Fruit fly (Drosophila melanogaster) whole organism, embryonic: ENCODE results near the gene CG11396.

Experiments used
- B-H1 ChIP-seq: fragments of 200-800 bp; sonication (Bioruptor generic); IDR thresholded peaks from 3 replicates; pipeline ENCODE4 v1.3.6; 2022; ENCODE audit warnings: missing biosample characterization, missing genetic modification characterization
- B-H2 ChIP-seq: fragments of 200-800 bp; sonication (Bioruptor generic); optimal IDR thresholded peaks from 2 replicates; lab custom pipeline; 2018; ENCODE audit warnings: missing biosample characterization, mild to moderate bottlenecking, missing genetic modification characterization
- C15 ChIP-seq: fragments of 200-800 bp; sonication (Bioruptor generic); IDR thresholded peaks from 3 replicates; pipeline ENCODE4 v1.3.6; 2022; ENCODE audit warnings: missing biosample characterization, missing genetic modification characterization
- CG10209 ChIP-seq: fragments of 200-800 bp; sonication (Bioruptor generic); optimal IDR thresholded peaks from 3 replicates; lab custom pipeline; 2017; ENCODE audit warnings: missing biosample characterization, mild to moderate bottlenecking, missing genetic modification characterization, missing genetic modification reagents
- CG11247 ChIP-seq: fragments of 200-800 bp; sonication (Bioruptor generic); IDR thresholded peaks from 2 replicates; pipeline ENCODE4 v1.3.6; 2022; ENCODE audit warnings: missing biosample characterization, missing genetic modification characterization
- CG12155 ChIP-seq: fragments of 200-800 bp; sonication (Bioruptor generic); optimal IDR thresholded peaks from 3 replicates; lab custom pipeline; 2016; ENCODE audit warnings: missing biosample characterization, missing genetic modification characterization
- CG14710 ChIP-seq: fragments of 200-800 bp; sonication (Bioruptor generic); optimal IDR thresholded peaks from 3 replicates; lab custom pipeline; 2019; ENCODE audit warnings: missing biosample characterization, mild to moderate bottlenecking, missing genetic modification characterization, moderate library complexity
- CG14860 ChIP-seq: fragments of 200-800 bp; sonication (Bioruptor generic); IDR thresholded peaks from 3 replicates; pipeline ENCODE4 v1.3.6; 2022; ENCODE audit warnings: missing biosample characterization, missing genetic modification characterization; ENCODE audit not compliant: partially characterized antibody
- CG17186 ChIP-seq: fragments of 200-800 bp; sonication (Bioruptor generic); optimal IDR thresholded peaks from 3 replicates; lab custom pipeline; 2017; ENCODE audit warnings: missing biosample characterization, missing genetic modification reagents, missing genetic modification characterization
- CG17612 ChIP-seq: fragments of 200-800 bp; sonication (Bioruptor generic); IDR thresholded peaks from 2 replicates; pipeline ENCODE4 v1.3.6; 2022; ENCODE audit warnings: missing biosample characterization, missing genetic modification characterization
- CG17912 ChIP-seq: fragments of 200-800 bp; sonication (Bioruptor generic); optimal IDR thresholded peaks from 2 replicates; lab custom pipeline; 2018; ENCODE audit warnings: missing biosample characterization, mild to moderate bottlenecking, missing genetic modification characterization
- CG2202 ChIP-seq: fragments of 200-800 bp; sonication (Bioruptor generic); optimal IDR thresholded peaks from 2 replicates; lab custom pipeline; 2018; ENCODE audit warnings: missing biosample characterization, mild to moderate bottlenecking, missing genetic modification characterization
- CG2678 ChIP-seq: fragments of 200-800 bp; sonication (Bioruptor generic); optimal IDR thresholded peaks from 3 replicates; lab custom pipeline; 2019; ENCODE audit warnings: missing biosample characterization, mild to moderate bottlenecking, missing genetic modification characterization, moderate library complexity
- CG2712 ChIP-seq: fragments of 200-800 bp; optimal IDR thresholded peaks from 3 replicates; lab custom pipeline; 2019; ENCODE audit warnings: missing biosample characterization, mild to moderate bottlenecking, missing genetic modification characterization, moderate library complexity
- CG30020 ChIP-seq: fragments of 200-800 bp; optimal IDR thresholded peaks from 2 replicates; lab custom pipeline; 2019; ENCODE audit warnings: missing biosample characterization, mild to moderate bottlenecking, missing genetic modification characterization, moderate library complexity
- CG4404 ChIP-seq: fragments of 200-800 bp; sonication (Bioruptor generic); IDR thresholded peaks from 2 replicates; pipeline ENCODE4 v1.3.6; 2022; ENCODE audit warnings: missing biosample characterization, missing genetic modification characterization
- CG4424 ChIP-seq: fragments of 200-800 bp; sonication (Bioruptor generic); optimal IDR thresholded peaks from 3 replicates; lab custom pipeline; 2016; ENCODE audit warnings: missing biosample characterization, missing genetic modification characterization
- CG6654 ChIP-seq: fragments of 200-800 bp; sonication (Bioruptor generic); optimal IDR thresholded peaks from 2 replicates; lab custom pipeline; 2017; ENCODE audit warnings: missing biosample characterization, mild to moderate bottlenecking, missing genetic modification characterization
- CG7786 ChIP-seq: fragments of 200-800 bp; sonication (Bioruptor generic); optimal IDR thresholded peaks from 2 replicates; lab custom pipeline; 2016; ENCODE audit warnings: missing biosample characterization, missing genetic modification characterization
- CG7928 ChIP-seq: fragments of 200-800 bp; sonication (Bioruptor generic); optimal IDR thresholded peaks from 2 replicates; lab custom pipeline; 2017; ENCODE audit warnings: missing biosample characterization, mild to moderate bottlenecking, missing genetic modification characterization
- CG8359 ChIP-seq: fragments of 200-800 bp; sonication (Bioruptor generic); optimal IDR thresholded peaks from 2 replicates; lab custom pipeline; 2017; ENCODE audit warnings: missing biosample characterization, mild to moderate bottlenecking, missing genetic modification characterization, borderline replicate concordance
- CG9215 ChIP-seq: fragments of 200-800 bp; sonication (Bioruptor generic); IDR thresholded peaks from 2 replicates; pipeline ENCODE4 v1.3.6; 2022; ENCODE audit warnings: missing biosample characterization, missing genetic modification characterization
- Hmx ChIP-seq: fragments of 200-800 bp; sonication (Bioruptor generic); optimal IDR thresholded peaks from 2 replicates; lab custom pipeline; 2016; ENCODE audit warnings: missing biosample characterization, missing genetic modification characterization
- Mrtf ChIP-seq: fragments of 200-800 bp; sonication (Bioruptor generic); IDR thresholded peaks from 3 replicates; pipeline ENCODE4 v1.3.6; 2022; ENCODE audit warnings: missing biosample characterization, missing genetic modification characterization
- NC2α ChIP-seq: fragments of 200-800 bp; sonication (Bioruptor generic); optimal IDR thresholded peaks from 2 replicates; lab custom pipeline; 2016; ENCODE audit warnings: missing biosample characterization, missing genetic modification characterization
- NFAT ChIP-seq: fragments of 200-800 bp; sonication (Bioruptor generic); IDR thresholded peaks from 2 replicates; pipeline ENCODE4 v1.3.6; 2022; ENCODE audit warnings: missing biosample characterization, missing genetic modification characterization
- Oaz ChIP-seq: fragments of 200-800 bp; sonication (Bioruptor generic); IDR thresholded peaks from 2 replicates; pipeline ENCODE4 v1.3.6; 2022; ENCODE audit warnings: missing biosample characterization, missing genetic modification characterization
- Sox100B ChIP-seq: fragments of 200-800 bp; sonication (Bioruptor generic); optimal IDR thresholded peaks from 3 replicates; lab custom pipeline; 2018; ENCODE audit warnings: missing biosample characterization, mild to moderate bottlenecking, missing genetic modification characterization
- Sry-β ChIP-seq: fragments of 200-800 bp; sonication (Bioruptor generic); optimal IDR thresholded peaks from 2 replicates; lab custom pipeline; 2018; ENCODE audit warnings: missing biosample characterization, mild to moderate bottlenecking, missing genetic modification characterization, moderate library complexity
- TFAM ChIP-seq: fragments of 200-800 bp; sonication (Bioruptor generic); optimal IDR thresholded peaks from 2 replicates; lab custom pipeline; 2017; ENCODE audit warnings: missing biosample characterization, missing genetic modification characterization, inconsistent platforms
- Taf1 ChIP-seq: fragments of 200-800 bp; sonication (Bioruptor generic); IDR thresholded peaks from 2 replicates; pipeline ENCODE4 v1.3.6; 2022; ENCODE audit warnings: missing biosample characterization, missing genetic modification characterization
- Vsx1 ChIP-seq: fragments of 200-800 bp; sonication (Bioruptor generic); optimal IDR thresholded peaks from 2 replicates; lab custom pipeline; 2017; ENCODE audit warnings: missing biosample characterization, mild to moderate bottlenecking, missing genetic modification characterization, missing genetic modification reagents
- ase ChIP-seq: fragments of 200-800 bp; sonication (Bioruptor generic); IDR thresholded peaks from 3 replicates; pipeline ENCODE4 v1.3.6; 2022; ENCODE audit warnings: missing biosample characterization, missing genetic modification characterization
- az2 ChIP-seq: fragments of 200-800 bp; sonication (Bioruptor generic); optimal IDR thresholded peaks from 3 replicates; lab custom pipeline; 2016; ENCODE audit warnings: missing biosample characterization, missing genetic modification characterization
- dmrt11E ChIP-seq: fragments of 200-800 bp; sonication (Bioruptor generic); optimal IDR thresholded peaks from 3 replicates; lab custom pipeline; 2018; ENCODE audit warnings: missing biosample characterization, mild to moderate bottlenecking, missing genetic modification characterization, moderate library complexity
- dmrt99B ChIP-seq: fragments of 200-800 bp; sonication (Bioruptor generic); optimal IDR thresholded peaks from 2 replicates; lab custom pipeline; 2018; ENCODE audit warnings: missing biosample characterization, mild to moderate bottlenecking, missing genetic modification characterization, moderate library complexity
- ems ChIP-seq: fragments of 200-800 bp; sonication (Bioruptor generic); optimal IDR thresholded peaks from 3 replicates; lab custom pipeline; 2016; ENCODE audit warnings: missing biosample characterization, missing genetic modification characterization
- ftz-f1 ChIP-seq: fragments of 200-800 bp; sonication (Bioruptor generic); optimal IDR thresholded peaks from 2 replicates; lab custom pipeline; 2016; ENCODE audit warnings: missing biosample characterization, missing genetic modification characterization
- grn ChIP-seq: fragments of 200-800 bp; sonication (Bioruptor generic); optimal IDR thresholded peaks from 3 replicates; lab custom pipeline; 2017; ENCODE audit warnings: missing biosample characterization, missing genetic modification characterization
- gsb-n ChIP-seq: fragments of 200-800 bp; sonication (Bioruptor generic); optimal IDR thresholded peaks from 3 replicates; lab custom pipeline; 2018; ENCODE audit warnings: missing biosample characterization, mild to moderate bottlenecking, missing genetic modification characterization
- ind ChIP-seq: fragments of 200-800 bp; sonication (Bioruptor generic); optimal IDR thresholded peaks from 3 replicates; lab custom pipeline; 2016; ENCODE audit warnings: missing biosample characterization, missing genetic modification characterization
- nau ChIP-seq: fragments of 200-800 bp; sonication (Bioruptor generic); optimal IDR thresholded peaks from 3 replicates; lab custom pipeline; 2017; ENCODE audit warnings: missing biosample characterization, mild to moderate bottlenecking, missing genetic modification characterization, missing genetic modification reagents
- nerfin-2 ChIP-seq: fragments of 200-800 bp; sonication (Bioruptor generic); IDR thresholded peaks from 2 replicates; pipeline ENCODE4 v1.3.6; 2022; ENCODE audit warnings: missing biosample characterization, missing genetic modification characterization; ENCODE audit not compliant: partially characterized antibody
- nmo ChIP-seq: fragments of 200-800 bp; sonication (Bioruptor generic); optimal IDR thresholded peaks from 2 replicates; lab custom pipeline; 2018; ENCODE audit warnings: missing biosample characterization, mild to moderate bottlenecking, missing genetic modification characterization, moderate library complexity
- pfk ChIP-seq: fragments of 200-800 bp; sonication (Bioruptor generic); optimal IDR thresholded peaks from 2 replicates; lab custom pipeline; 2018; ENCODE audit warnings: missing biosample characterization, mild to moderate bottlenecking, missing genetic modification characterization, moderate library complexity
- pum ChIP-seq: fragments of 200-800 bp; sonication (Bioruptor generic); optimal IDR thresholded peaks from 2 replicates; lab custom pipeline; 2016; ENCODE audit warnings: missing biosample characterization, missing genetic modification characterization
- sna ChIP-seq: fragments of 200-800 bp; sonication (Bioruptor generic); IDR thresholded peaks from 2 replicates; pipeline ENCODE4 v1.3.6; 2022; ENCODE audit warnings: missing biosample characterization, missing genetic modification characterization; ENCODE audit not compliant: partially characterized antibody
- so ChIP-seq: fragments of 200-800 bp; sonication (Bioruptor generic); IDR thresholded peaks from 3 replicates; pipeline ENCODE4 v1.3.6; 2022; ENCODE audit warnings: missing biosample characterization, missing genetic modification characterization
- trem ChIP-seq: fragments of 200-800 bp; optimal IDR thresholded peaks from 3 replicates; lab custom pipeline; 2019; ENCODE audit warnings: missing biosample characterization, mild to moderate bottlenecking, missing genetic modification characterization, moderate library complexity

Gene CG11396

DNA sequence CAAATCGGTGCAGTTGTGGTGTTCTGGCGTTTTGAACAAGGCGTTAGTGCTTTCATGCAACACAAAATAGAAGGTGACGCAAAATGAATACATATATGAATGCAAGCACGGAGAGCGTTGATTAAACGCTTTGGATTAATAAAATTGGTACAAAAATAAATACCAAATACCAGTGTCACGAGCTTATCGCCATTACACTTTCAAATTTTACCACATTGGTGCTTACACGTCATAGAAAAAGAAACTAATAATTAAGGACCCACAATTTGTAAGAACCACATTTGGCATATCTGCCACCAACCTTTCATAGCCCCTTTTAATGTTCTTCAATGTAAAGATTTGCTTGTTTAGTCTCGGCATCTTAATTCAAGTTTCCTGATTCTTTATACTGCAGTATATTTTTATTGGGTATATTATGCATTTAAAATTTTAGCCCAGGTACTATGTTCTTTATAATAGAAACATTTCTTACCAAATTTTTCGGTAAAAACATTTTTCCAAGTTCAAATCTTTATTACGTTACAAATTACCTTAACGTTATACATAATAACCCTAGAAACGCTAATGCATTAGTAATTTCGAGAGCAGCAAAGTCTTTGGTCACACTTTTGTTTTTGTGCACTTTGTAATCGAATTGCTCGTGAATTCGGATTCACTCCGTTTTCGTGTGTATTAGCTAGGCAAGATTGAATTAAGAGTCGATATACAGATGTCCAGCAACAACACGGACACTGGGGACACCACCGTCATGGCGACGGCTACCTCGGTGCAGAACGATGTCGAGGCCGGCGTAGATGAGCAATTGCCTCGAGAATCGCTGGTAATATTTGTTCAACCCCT, 9.5 kb downstream of the CG11396 start, which contains the start of the genes Pex16 and Pex14 (continued):
- TF ChIP-seq B-H1 (peak; percentile 64; the same call in 2 of the 3 replicates), CG12155 (GFP tag; lab: Kevin White, UChicago) (peak; percentile 74), CG7928 (GFP tag; lab: Kevin White, UChicago) (no peak), CG4424 (GFP tag; lab: Kevin White, UChicago) (peak; percentile 71), Taf1 (GFP tag; lab: Robert Waterston, UW) (peak; percentile 19; the same call in 1 of the 2 replicates), dmrt99B (tag; lab: Kevin White, UChicago) (no peak), pfk (GFP tag; lab: Kevin White, UChicago) (no peak), CG8359 (GFP tag; lab: Kevin White, UChicago) (no peak), NFAT (GFP tag; lab: Robert Waterston, UW) (peak; percentile 76), CG30020 (tag; lab: Kevin White, UChicago) (peak; percentile 44), dmrt11E (tag; lab: Kevin White, UChicago) (peak; percentile 60), so (GFP tag; lab: Robert Waterston, UW) (peak; percentile 66; the same call in 1 of the 3 replicates), Sry-β (peak; percentile 10), pum (GFP tag; lab: Kevin White, UChicago) (peak; percentile 83), Sox100B (no peak), CG9215 (GFP tag; lab: Robert Waterston, UW) (peak; percentile 82), ase (GFP tag; lab: Robert Waterston, UW) (peak; percentile 69; the same call in 2 of the 3 replicates), nau (no peak), Oaz (GFP tag; lab: Robert Waterston, UW) (peak; percentile 52), grn (GFP tag; lab: Kevin White, UChicago) (no peak), ems (peak; percentile 42), CG17186 (GFP tag; lab: Kevin White, UChicago) (peak; percentile 36), Hmx (GFP tag; lab: Kevin White, UChicago) (no peak), sna (GFP tag; lab: Robert Waterston, UW) (no peak), Mrtf (GFP tag; lab: Robert Waterston, UW) (peak; percentile 73), gsb-n (tag; lab: Kevin White, UChicago) (no peak), trem (tag; lab: Kevin White, UChicago) (peak; percentile 15), CG10209 (peak; percentile 58), B-H2 (GFP tag; lab: Kevin White, UChicago) (no peak), CG11247 (GFP tag; lab: Robert Waterston, UW) (peak; percentile 73), NC2α (peak; percentile 63), CG4404 (GFP tag; lab: Robert Waterston, UW) (peak; percentile 72), CG17912 (peak; percentile 25), CG2202 (no peak), ind (GFP tag; lab: Kevin White, UChicago) (peak; percentile 81), nerfin-2 (GFP tag; lab: Robert Waterston, UW) (no peak), az2 (GFP tag; lab: Kevin White, UChicago) (peak; percentile 76), CG2678 (tag; lab: Kevin White, UChicago) (peak; percentile 70), CG2712 (peak; percentile 68), Vsx1 (GFP tag; lab: Kevin White, UChicago) (no peak), TFAM (GFP tag; lab: Kevin White, UChicago) (no peak), C15 (GFP tag; lab: Robert Waterston, UW) (0 out of 3 replicates have a peak, but pooled peaks have one; percentile 42), CG14860 (GFP tag; lab: Robert Waterston, UW) (no peak), CG7786 (GFP tag; lab: Kevin White, UChicago) (peak; percentile 81), CG14710 (tag; lab: Kevin White, UChicago) (peak; percentile 61), CG17612 (GFP tag; lab: Robert Waterston, UW) (no peak), nmo (GFP tag; lab: Kevin White, UChicago) (peak; percentile 69), CG6654 (GFP tag; lab: Kevin White, UChicago) (no peak), ftz-f1 (no peak)
